Fruit fly (Drosophila melanogaster) whole organism, embryonic: ENCODE measurements around the gene CG10317.
A peak's percentile ranks its signal among the peaks of the same experiment; 100 is the strongest.

Source experiments
- Asciz ChIP-seq: fragments of 200-800 bp; sonication (Bioruptor generic); optimal IDR thresholded peaks from 2 replicates; lab custom pipeline; 2017; ENCODE audit warnings: missing biosample characterization, mild to moderate bottlenecking, missing genetic modification characterization, missing genetic modification reagents
- BEAF-32 ChIP-seq: fragments of 200-800 bp; sonication (Bioruptor generic); optimal IDR thresholded peaks from 3 replicates; lab custom pipeline; 2017; ENCODE audit warnings: missing biosample characterization, missing genetic modification characterization, mild to moderate bottlenecking, moderate library complexity, missing genetic modification reagents
- CG10147 ChIP-seq: fragments of 200-800 bp; sonication (Bioruptor generic); optimal IDR thresholded peaks from 2 replicates; lab custom pipeline; 2019; ENCODE audit warnings: missing biosample characterization, mild to moderate bottlenecking, missing genetic modification characterization, moderate library complexity
- CG11093 ChIP-seq: fragments of 200-800 bp; sonication (Bioruptor generic); IDR thresholded peaks from 3 replicates; pipeline ENCODE4 v1.3.6; 2022; ENCODE audit warnings: missing biosample characterization, missing genetic modification characterization
- CG12071 ChIP-seq: fragments of 200-800 bp; sonication (Bioruptor generic); optimal IDR thresholded peaks from 3 replicates; lab custom pipeline; 2018; ENCODE audit warnings: missing biosample characterization, mild to moderate bottlenecking, missing genetic modification characterization
- CG13894 ChIP-seq: fragments of 200-800 bp; sonication (Bioruptor generic); optimal IDR thresholded peaks from 3 replicates; lab custom pipeline; 2018; ENCODE audit warnings: missing biosample characterization, mild to moderate bottlenecking, missing genetic modification characterization, moderate library complexity
- CG14965 ChIP-seq: fragments of 200-800 bp; sonication (Bioruptor generic); optimal IDR thresholded peaks from 2 replicates; lab custom pipeline; 2016; ENCODE audit warnings: missing biosample characterization, missing genetic modification characterization, borderline replicate concordance
- CG15269 ChIP-seq: fragments of 200-800 bp; sonication (Bioruptor generic); optimal IDR thresholded peaks from 2 replicates; lab custom pipeline; 2018; ENCODE audit warnings: missing biosample characterization, mild to moderate bottlenecking, missing genetic modification characterization, moderate library complexity
- CG16813 ChIP-seq: fragments of 200-800 bp; sonication (Bioruptor generic); IDR thresholded peaks from 3 replicates; pipeline ENCODE4 v1.3.6; 2022; ENCODE audit warnings: missing biosample characterization, missing genetic modification characterization; ENCODE audit not compliant: partially characterized antibody
- CG2116 ChIP-seq: fragments of 200-800 bp; sonication (Bioruptor generic); optimal IDR thresholded peaks from 3 replicates; lab custom pipeline; 2018; ENCODE audit warnings: missing biosample characterization, mild to moderate bottlenecking, missing genetic modification characterization
- CG2889 ChIP-seq: fragments of 200-800 bp; sonication (Bioruptor generic); IDR thresholded peaks from 3 replicates; pipeline ENCODE4 v1.3.6; 2022; ENCODE audit warnings: missing biosample characterization, missing genetic modification characterization
- CG3407 ChIP-seq: fragments of 200-800 bp; sonication (Bioruptor generic); optimal IDR thresholded peaks from 2 replicates; lab custom pipeline; 2018; ENCODE audit warnings: missing biosample characterization, mild to moderate bottlenecking, missing genetic modification characterization
- CG42726 ChIP-seq: fragments of 200-800 bp; sonication (Bioruptor generic); IDR thresholded peaks from 2 replicates; pipeline ENCODE4 v1.3.6; 2022; ENCODE audit warnings: missing biosample characterization, missing genetic modification characterization; ENCODE audit not compliant: partially characterized antibody
- CG6254 ChIP-seq: fragments of 200-800 bp; sonication (Bioruptor generic); optimal IDR thresholded peaks from 3 replicates; lab custom pipeline; 2017; ENCODE audit warnings: mild to moderate bottlenecking, missing biosample characterization, missing genetic modification reagents, missing genetic modification characterization
- CG6854 ChIP-seq: fragments of 200-800 bp; sonication (Bioruptor generic); optimal IDR thresholded peaks from 3 replicates; lab custom pipeline; 2017; ENCODE audit warnings: missing biosample characterization, mild to moderate bottlenecking, missing genetic modification characterization
- CG7987 ChIP-seq: fragments of 200-800 bp; sonication (Bioruptor generic); optimal IDR thresholded peaks from 2 replicates; lab custom pipeline; 2018; ENCODE audit warnings: missing biosample characterization, mild to moderate bottlenecking, missing genetic modification characterization, moderate library complexity
- CG8089 ChIP-seq: fragments of 200-800 bp; sonication (Bioruptor generic); optimal IDR thresholded peaks from 3 replicates; lab custom pipeline; 2016; ENCODE audit warnings: missing biosample characterization, missing genetic modification characterization
- CG8290 ChIP-seq, 3 experiments: fragments of 200-800 bp; sonication (Bioruptor generic); optimal IDR thresholded peaks; 2 replicates each; lab custom pipeline; 2016 to 2019; ENCODE audit warnings: missing biosample characterization in 3 of 3, missing genetic modification characterization in 3 of 3, mild to moderate bottlenecking in 2 of 3, moderate library complexity in 1 of 3
- CG9932 ChIP-seq: fragments of 200-800 bp; sonication (Bioruptor generic); IDR thresholded peaks from 2 replicates; pipeline ENCODE4 v1.3.6; 2022; ENCODE audit warnings: missing biosample characterization, missing genetic modification characterization
- CTCF ChIP-seq: fragments of 200-800 bp; sonication (Bioruptor generic); optimal IDR thresholded peaks from 2 replicates; lab custom pipeline; 2017; ENCODE audit warnings: missing biosample characterization, mild to moderate bottlenecking, missing genetic modification characterization, moderate library complexity
- Dll ChIP-seq: fragments of 200-800 bp; sonication (Bioruptor generic); IDR thresholded peaks from 4 replicates; pipeline ENCODE4 v1.3.6; 2022; ENCODE audit warnings: missing biosample characterization, missing genetic modification characterization; ENCODE audit not compliant: partially characterized antibody
- Ets97D ChIP-seq: fragments of 200-800 bp; sonication (Bioruptor generic); optimal IDR thresholded peaks from 3 replicates; lab custom pipeline; 2016; ENCODE audit warnings: missing biosample characterization, missing genetic modification characterization
- Fer1 ChIP-seq: fragments of 200-800 bp; sonication (Bioruptor generic); optimal IDR thresholded peaks from 2 replicates; lab custom pipeline; 2017; ENCODE audit warnings: missing biosample characterization, mild to moderate bottlenecking, missing genetic modification characterization
- Hand ChIP-seq: fragments of 200-800 bp; sonication (Bioruptor generic); optimal IDR thresholded peaks from 2 replicates; lab custom pipeline; 2017; ENCODE audit warnings: mild to moderate bottlenecking, missing biosample characterization, missing genetic modification reagents, missing genetic modification characterization
- Hr51 ChIP-seq, 2 experiments: fragments of 200-800 bp; sonication (Bioruptor generic); optimal IDR thresholded peaks; 2 replicates in 1 of 2; 3 replicates in 1 of 2; lab custom pipeline; 2016 to 2018; ENCODE audit warnings: missing biosample characterization in 2 of 2, missing genetic modification characterization in 2 of 2, mild to moderate bottlenecking in 1 of 2, moderate library complexity in 1 of 2
- Kr ChIP-seq: fragments of 200-800 bp; sonication (Bioruptor generic); optimal IDR thresholded peaks from 2 replicates; lab custom pipeline; 2017; ENCODE audit warnings: missing biosample characterization, mild to moderate bottlenecking, missing genetic modification characterization
- Mad ChIP-seq: fragments of 200-800 bp; sonication (Bioruptor generic); optimal IDR thresholded peaks from 2 replicates; lab custom pipeline; 2016; ENCODE audit warnings: missing biosample characterization, missing genetic modification characterization
- Myb ChIP-seq: fragments of 200-800 bp; sonication (Bioruptor generic); optimal IDR thresholded peaks from 2 replicates; lab custom pipeline; 2016; ENCODE audit warnings: missing biosample characterization, missing genetic modification characterization
- Pdp1 ChIP-seq, 2 experiments: fragments of 200-800 bp; sonication (Bioruptor generic); optimal IDR thresholded peaks; 3 replicates each; lab custom pipeline; 2016; ENCODE audit warnings: missing biosample characterization in 2 of 2, missing genetic modification characterization in 2 of 2, mild to moderate bottlenecking in 1 of 2, moderate library complexity in 1 of 2
- Sin3A ChIP-seq: fragments of >200 bp; optimal IDR thresholded peaks from 2 replicates; lab custom pipeline; 2018
- Stat92E ChIP-seq, 3 experiments: fragments of >200 bp in 2 of 3; fragments of 200-800 bp in 1 of 3; sonication (Bioruptor generic) in 1 of 3; optimal IDR thresholded peaks; 2 replicates each; lab custom pipeline; 2017 to 2019; ENCODE audit warnings: missing biosample characterization in 3 of 3, missing genetic modification characterization in 3 of 3, mild to moderate bottlenecking in 1 of 3, moderate library complexity in 1 of 3
- YL-1 ChIP-seq: fragments of 200-800 bp; sonication (Bioruptor generic); optimal IDR thresholded peaks from 3 replicates; lab custom pipeline; 2017; ENCODE audit warnings: missing biosample characterization, mild to moderate bottlenecking, missing genetic modification characterization
- bab2 ChIP-seq: fragments of 200-800 bp; sonication (Bioruptor generic); optimal IDR thresholded peaks from 2 replicates; lab custom pipeline; 2016; ENCODE audit warnings: missing biosample characterization, missing genetic modification characterization
- corto ChIP-seq: fragments of 200-800 bp; sonication (Bioruptor generic); optimal IDR thresholded peaks from 2 replicates; lab custom pipeline; 2016; ENCODE audit warnings: missing biosample characterization, mild to moderate bottlenecking, missing genetic modification characterization, moderate library complexity
- cwo ChIP-seq: fragments of 200-800 bp; sonication (Bioruptor generic); optimal IDR thresholded peaks from 3 replicates; lab custom pipeline; 2017; ENCODE audit warnings: missing biosample characterization, missing genetic modification characterization, mild to moderate bottlenecking, moderate library complexity, missing genetic modification reagents
- fru ChIP-seq: fragments of >200 bp; optimal IDR thresholded peaks from 2 replicates; lab custom pipeline; 2017
- ftz-f1 ChIP-seq: fragments of 200-800 bp; sonication (Bioruptor generic); optimal IDR thresholded peaks from 2 replicates; lab custom pipeline; 2016; ENCODE audit warnings: missing biosample characterization, missing genetic modification characterization
- gce ChIP-seq: fragments of 200-800 bp; sonication (Bioruptor generic); IDR thresholded peaks from 3 replicates; pipeline ENCODE4 v1.3.6; 2022; ENCODE audit warnings: missing biosample characterization, missing genetic modification characterization
- her ChIP-seq: fragments of 200-800 bp; sonication (Bioruptor generic); optimal IDR thresholded peaks from 2 replicates; lab custom pipeline; 2016; ENCODE audit warnings: missing biosample characterization, missing genetic modification characterization
- nerfin-2 ChIP-seq: fragments of 200-800 bp; sonication (Bioruptor generic); IDR thresholded peaks from 2 replicates; pipeline ENCODE4 v1.3.6; 2022; ENCODE audit warnings: missing biosample characterization, missing genetic modification characterization; ENCODE audit not compliant: partially characterized antibody
- sima ChIP-seq: fragments of 200-800 bp; sonication (Bioruptor generic); optimal IDR thresholded peaks from 2 replicates; lab custom pipeline; 2016; ENCODE audit warnings: missing biosample characterization, missing genetic modification characterization
- so ChIP-seq: fragments of 200-800 bp; sonication (Bioruptor generic); IDR thresholded peaks from 3 replicates; pipeline ENCODE4 v1.3.6; 2022; ENCODE audit warnings: missing biosample characterization, missing genetic modification characterization
- stwl ChIP-seq: fragments of 200-800 bp; sonication (Bioruptor generic); optimal IDR thresholded peaks from 3 replicates; lab custom pipeline; 2018; ENCODE audit warnings: missing biosample characterization, mild to moderate bottlenecking, missing genetic modification characterization, moderate library complexity
- tgo ChIP-seq: fragments of 200-800 bp; sonication (Bioruptor generic); IDR thresholded peaks from 3 replicates; pipeline ENCODE4 v1.3.6; 2022; ENCODE audit warnings: missing biosample characterization, missing genetic modification characterization
- tin ChIP-seq: fragments of 200-800 bp; sonication (Bioruptor generic); optimal IDR thresholded peaks from 3 replicates; lab custom pipeline; 2016; ENCODE audit warnings: missing biosample characterization, missing genetic modification characterization
- trem ChIP-seq: fragments of 200-800 bp; optimal IDR thresholded peaks from 3 replicates; lab custom pipeline; 2019; ENCODE audit warnings: missing biosample characterization, mild to moderate bottlenecking, missing genetic modification characterization, moderate library complexity
- unc-4 ChIP-seq: fragments of 200-800 bp; sonication (Bioruptor generic); IDR thresholded peaks from 2 replicates; pipeline ENCODE4 v1.3.6; 2022; ENCODE audit warnings: missing biosample characterization, missing genetic modification characterization; ENCODE audit not compliant: partially characterized antibody
- zen2 ChIP-seq: fragments of 200-800 bp; sonication (Bioruptor generic); IDR thresholded peaks from 3 replicates; pipeline ENCODE4 v1.3.6; 2022; ENCODE audit warnings: missing biosample characterization, missing genetic modification characterization; ENCODE audit not compliant: partially characterized antibody
- zfh1 ChIP-seq: fragments of 200-800 bp; sonication (Bioruptor generic); IDR thresholded peaks from 3 replicates; pipeline ENCODE4 v1.3.6; 2022; ENCODE audit warnings: missing biosample characterization, missing genetic modification characterization

CG10317 gene

dm6 chr3R:16349111-16349655 lies 21.1 kb downstream of the CG10317 start, which contains the start of the genes CG14879 and Manf (continued):
- TF ChIP-seq corto (GFP tag; lab: Kevin White, UChicago) (no peak), BEAF-32 (GFP tag; lab: Kevin White, UChicago) (peak; percentile 62), zen2 (GFP tag; lab: Robert Waterston, UW) (0 out of 3 replicates have a peak, but pooled peaks have one; percentile 4), CG14965 (GFP tag; lab: Kevin White, UChicago) (no peak), CG42726 (GFP tag; lab: Robert Waterston, UW) (0 out of 2 replicates have a peak, but pooled peaks have one; percentile 10), CG8290 (GFP tag; optimal IDR thresholded peaks at IDR 0.05; lab: Kevin White, UChicago) (no peak), CG8290 (tag; optimal IDR thresholded peaks at IDR 0.05; lab: Kevin White, UChicago) (peak in 1 of 2 experiments; percentile 56), Kr (GFP tag; lab: Kevin White, UChicago) (no peak), CG8089 (GFP tag; lab: Kevin White, UChicago) (no peak), CTCF (GFP tag; lab: Kevin White, UChicago) (peak; percentile 38), Fer1 (GFP tag; lab: Kevin White, UChicago) (peak; percentile 11), CG2889 (GFP tag; lab: Robert Waterston, UW) (no peak), tgo (GFP tag; lab: Robert Waterston, UW) (no peak), Asciz (GFP tag; lab: Kevin White, UChicago) (no peak), CG13894 (tag; lab: Kevin White, UChicago) (peak; percentile 51), Myb (GFP tag; lab: Kevin White, UChicago) (peak; percentile 6), nerfin-2 (no peak), fru (no peak), Hr51 (GFP tag; optimal IDR thresholded peaks at IDR 0.05; lab: Kevin White, UChicago) (no peak), CG10147 (GFP tag; lab: Kevin White, UChicago) (no peak), ftz-f1 (GFP tag; lab: Kevin White, UChicago) (no peak), YL-1 (GFP tag; lab: Kevin White, UChicago) (peak; percentile 72), Pdp1 (GFP tag; optimal IDR thresholded peaks at IDR 0.05; lab: Kevin White, UChicago) (peak in 1 of 2 experiments; percentile 26), CG15269 (tag; lab: Kevin White, UChicago) (no peak), so (GFP tag; lab: Robert Waterston, UW) (no peak), CG9932 (GFP tag; lab: Robert Waterston, UW) (0 out of 2 replicates have a peak, but pooled peaks have one; percentile 18), zfh1 (GFP tag; lab: Robert Waterston, UW) (peak; percentile 41; the same call in 1 of the 3 replicates), Hand (GFP tag; lab: Kevin White, UChicago) (no peak), tin (GFP tag; lab: Kevin White, UChicago) (no peak), cwo (GFP tag; lab: Kevin White, UChicago) (peak; percentile 31), bab2 (GFP tag; lab: Kevin White, UChicago) (no peak), gce (GFP tag; lab: Robert Waterston, UW) (no peak), CG2116 (GFP tag; lab: Kevin White, UChicago) (peak; percentile 67), stwl (tag; lab: Kevin White, UChicago) (peak; percentile 50), Ets97D (GFP tag; lab: Kevin White, UChicago) (no peak), CG11093 (GFP tag; lab: Robert Waterston, UW) (no peak), CG16813 (GFP tag; lab: Robert Waterston, UW) (0 out of 3 replicates have a peak, but pooled peaks have one; percentile 35), Dll (GFP tag; lab: Robert Waterston, UW) (peak; percentile 59; the same call in 1 of the 4 replicates), Stat92E (GFP tag; optimal IDR thresholded peaks at IDR 0.05; lab: Kevin White, UChicago) (peak in 1 of 3 experiments; percentile 8), CG6854 (GFP tag; lab: Kevin White, UChicago) (no peak), trem (tag; lab: Kevin White, UChicago) (peak; percentile 62), CG6254 (GFP tag; lab: Kevin White, UChicago) (no peak), sima (GFP tag; lab: Kevin White, UChicago) (no peak), Mad (GFP tag; lab: Kevin White, UChicago) (no peak), her (GFP tag; lab: Kevin White, UChicago) (no peak), CG3407 (GFP tag; lab: Kevin White, UChicago) (no peak), Sin3A (peak; percentile 1), CG12071 (GFP tag; lab: Kevin White, UChicago) (no peak), unc-4 (GFP tag; lab: Robert Waterston, UW) (peak; percentile 56), CG7987 (GFP tag; lab: Kevin White, UChicago) (no peak)
